Fruit fly (Drosophila melanogaster) whole organism, embryonic: Measurements from ENCODE around the gene CG46387.

Experiments used
- Bteb2 ChIP-seq: fragments of 200-800 bp; sonication (Bioruptor generic); optimal IDR thresholded peaks from 2 replicates; lab custom pipeline; 2016; ENCODE audit warnings: missing biosample characterization, missing genetic modification characterization
- CG10543 ChIP-seq: fragments of 200-800 bp; sonication (Bioruptor generic); optimal IDR thresholded peaks from 3 replicates; lab custom pipeline; 2017; ENCODE audit warnings: missing biosample characterization, mild to moderate bottlenecking, missing genetic modification characterization, moderate library complexity
- CG12104 ChIP-seq: fragments of 200-800 bp; sonication (Bioruptor generic); optimal IDR thresholded peaks from 3 replicates; lab custom pipeline; 2016; ENCODE audit warnings: missing biosample characterization, missing genetic modification characterization
- CG13775 ChIP-seq: fragments of 200-800 bp; sonication (Bioruptor generic); optimal IDR thresholded peaks from 3 replicates; lab custom pipeline; 2017; ENCODE audit warnings: missing biosample characterization, mild to moderate bottlenecking, missing genetic modification characterization
- CG14014 ChIP-seq: fragments of 200-800 bp; sonication (Bioruptor generic); IDR thresholded peaks from 2 replicates; pipeline ENCODE4 v1.3.6; 2022; ENCODE audit warnings: missing biosample characterization, missing genetic modification characterization
- CG1647 ChIP-seq: fragments of 200-800 bp; sonication (Bioruptor generic); optimal IDR thresholded peaks from 3 replicates; lab custom pipeline; 2016; ENCODE audit warnings: missing biosample characterization, missing genetic modification characterization
- CG17359 ChIP-seq: fragments of 200-800 bp; sonication (Bioruptor generic); optimal IDR thresholded peaks from 3 replicates; lab custom pipeline; 2018; ENCODE audit warnings: missing biosample characterization, mild to moderate bottlenecking, missing genetic modification characterization, moderate library complexity
- CG17912 ChIP-seq: fragments of 200-800 bp; sonication (Bioruptor generic); optimal IDR thresholded peaks from 2 replicates; lab custom pipeline; 2018; ENCODE audit warnings: missing biosample characterization, mild to moderate bottlenecking, missing genetic modification characterization
- CG31224 ChIP-seq: fragments of 200-800 bp; sonication (Bioruptor generic); IDR thresholded peaks from 2 replicates; pipeline ENCODE4 v1.3.6; 2022; ENCODE audit warnings: missing biosample characterization, missing genetic modification characterization
- CG32767 ChIP-seq: fragments of 200-800 bp; sonication (Bioruptor generic); IDR thresholded peaks from 2 replicates; pipeline ENCODE4 v1.3.6; 2022; ENCODE audit warnings: missing biosample characterization, missing genetic modification characterization
- CG33557 ChIP-seq: fragments of 200-800 bp; sonication (Bioruptor generic); optimal IDR thresholded peaks from 2 replicates; lab custom pipeline; 2019; ENCODE audit warnings: missing biosample characterization, mild to moderate bottlenecking, missing genetic modification characterization, moderate library complexity
- CG3726 ChIP-seq: fragments of 200-800 bp; sonication (Bioruptor generic); IDR thresholded peaks from 3 replicates; pipeline ENCODE4, ENCODE4 v1.3.6; 2022; ENCODE audit warnings: missing biosample characterization, missing genetic modification characterization
- CG4424 ChIP-seq: fragments of 200-800 bp; sonication (Bioruptor generic); optimal IDR thresholded peaks from 3 replicates; lab custom pipeline; 2016; ENCODE audit warnings: missing biosample characterization, missing genetic modification characterization
- CG4730 ChIP-seq: fragments of 200-800 bp; sonication (Bioruptor generic); IDR thresholded peaks from 2 replicates; pipeline ENCODE4 v1.3.6; 2022; ENCODE audit warnings: missing biosample characterization, missing genetic modification characterization
- CG5953 ChIP-seq: fragments of 200-800 bp; sonication (Bioruptor generic); IDR thresholded peaks from 2 replicates; pipeline ENCODE4 v1.3.6; 2022; ENCODE audit warnings: missing biosample characterization, missing genetic modification characterization
- CG7556 ChIP-seq: fragments of 200-800 bp; sonication (Bioruptor generic); optimal IDR thresholded peaks from 2 replicates; lab custom pipeline; 2017; ENCODE audit warnings: missing biosample characterization, mild to moderate bottlenecking, missing genetic modification characterization
- CG9876 ChIP-seq: fragments of 200-800 bp; sonication (Bioruptor generic); optimal IDR thresholded peaks from 2 replicates; lab custom pipeline; 2016; ENCODE audit warnings: missing biosample characterization, missing genetic modification characterization
- Dref ChIP-seq: fragments of 200-800 bp; sonication (Bioruptor generic); IDR thresholded peaks from 2 replicates; pipeline ENCODE4 v1.3.6; 2022; ENCODE audit warnings: missing biosample characterization, missing genetic modification characterization
- Hey ChIP-seq: fragments of 200-800 bp; sonication (Bioruptor generic); optimal IDR thresholded peaks from 3 replicates; lab custom pipeline; 2018; ENCODE audit warnings: missing biosample characterization, mild to moderate bottlenecking, missing genetic modification characterization
- HmgD ChIP-seq: fragments of 200-800 bp; sonication (Bioruptor generic); optimal IDR thresholded peaks from 3 replicates; lab custom pipeline; 2016; ENCODE audit warnings: missing biosample characterization, missing genetic modification characterization
- Hr3 ChIP-seq: fragments of 200-800 bp; sonication (Bioruptor generic); optimal IDR thresholded peaks from 3 replicates; lab custom pipeline; 2016; ENCODE audit warnings: missing biosample characterization, missing genetic modification characterization
- Lpt ChIP-seq: fragments of >200 bp; optimal IDR thresholded peaks from 2 replicates; lab custom pipeline; 2018; ENCODE audit warnings: missing biosample characterization, missing genetic modification characterization
- MBD-R2 ChIP-seq: fragments of 200-800 bp; sonication (Bioruptor generic); IDR thresholded peaks from 2 replicates; pipeline ENCODE4 v1.3.6; 2022; ENCODE audit warnings: missing biosample characterization, missing genetic modification characterization
- Opbp ChIP-seq: fragments of 200-800 bp; sonication (Bioruptor generic); IDR thresholded peaks from 3 replicates; pipeline ENCODE4 v1.3.6; 2022; ENCODE audit warnings: missing biosample characterization, missing genetic modification characterization; ENCODE audit not compliant: partially characterized antibody
- Optix ChIP-seq: fragments of 200-800 bp; sonication (Bioruptor generic); IDR thresholded peaks from 3 replicates; pipeline ENCODE4 v1.3.6; 2022; ENCODE audit warnings: missing biosample characterization, missing genetic modification characterization
- Pdp1 ChIP-seq, 2 experiments: fragments of 200-800 bp; sonication (Bioruptor generic); optimal IDR thresholded peaks; 3 replicates each; lab custom pipeline; 2016; ENCODE audit warnings: missing biosample characterization in 2 of 2, missing genetic modification characterization in 2 of 2, mild to moderate bottlenecking in 1 of 2, moderate library complexity in 1 of 2
- Poxn ChIP-seq: fragments of 200-800 bp; sonication (Bioruptor generic); IDR thresholded peaks from 2 replicates; pipeline ENCODE4 v1.3.6; 2022; ENCODE audit warnings: missing biosample characterization, missing genetic modification characterization
- Sin3A ChIP-seq: fragments of >200 bp; optimal IDR thresholded peaks from 2 replicates; lab custom pipeline; 2018
- Sox100B ChIP-seq: fragments of 200-800 bp; sonication (Bioruptor generic); optimal IDR thresholded peaks from 3 replicates; lab custom pipeline; 2018; ENCODE audit warnings: missing biosample characterization, mild to moderate bottlenecking, missing genetic modification characterization
- Ssrp ChIP-seq: fragments of 200-800 bp; sonication (Bioruptor generic); optimal IDR thresholded peaks from 2 replicates; lab custom pipeline; 2018; ENCODE audit warnings: missing biosample characterization, mild to moderate bottlenecking, missing genetic modification characterization, moderate library complexity
- Xbp1 ChIP-seq: fragments of 200-800 bp; sonication (Bioruptor generic); optimal IDR thresholded peaks from 3 replicates; lab custom pipeline; 2016; ENCODE audit warnings: missing biosample characterization, mild to moderate bottlenecking, missing genetic modification characterization
- ab ChIP-seq: fragments of 200-800 bp; sonication (Bioruptor generic); optimal IDR thresholded peaks from 2 replicates; lab custom pipeline; 2016; ENCODE audit warnings: missing biosample characterization, missing genetic modification characterization
- ap ChIP-seq: fragments of 200-800 bp; sonication (Bioruptor generic); IDR thresholded peaks from 2 replicates; pipeline ENCODE4 v1.3.6; 2022; ENCODE audit warnings: missing biosample characterization, missing genetic modification characterization
- bcd ChIP-seq: fragments of 200-800 bp; sonication (Bioruptor generic); optimal IDR thresholded peaks from 2 replicates; lab custom pipeline; 2017; ENCODE audit warnings: missing biosample characterization, mild to moderate bottlenecking, missing genetic modification characterization
- btn ChIP-seq: fragments of 200-800 bp; sonication (Bioruptor generic); optimal IDR thresholded peaks from 2 replicates; lab custom pipeline; 2016; ENCODE audit warnings: missing biosample characterization, missing genetic modification characterization
- chn ChIP-seq: fragments of 200-800 bp; sonication (Bioruptor generic); optimal IDR thresholded peaks from 2 replicates; lab custom pipeline; 2016; ENCODE audit warnings: missing biosample characterization, missing genetic modification characterization
- gsb-n ChIP-seq: fragments of 200-800 bp; sonication (Bioruptor generic); optimal IDR thresholded peaks from 3 replicates; lab custom pipeline; 2018; ENCODE audit warnings: missing biosample characterization, mild to moderate bottlenecking, missing genetic modification characterization
- h ChIP-seq: fragments of >200 bp; optimal IDR thresholded peaks from 2 replicates; lab custom pipeline; 2017
- inv ChIP-seq: fragments of 200-800 bp; sonication (Bioruptor generic); IDR thresholded peaks from 2 replicates; pipeline ENCODE4 v1.3.6; 2022; ENCODE audit warnings: missing biosample characterization, missing genetic modification characterization; ENCODE audit not compliant: partially characterized antibody
- jumu ChIP-seq: fragments of 200-800 bp; sonication (Bioruptor generic); optimal IDR thresholded peaks from 3 replicates; lab custom pipeline; 2016; ENCODE audit warnings: missing biosample characterization, missing genetic modification characterization
- lmd ChIP-seq: fragments of 200-800 bp; sonication (Bioruptor generic); IDR thresholded peaks from 2 replicates; pipeline ENCODE4 v1.3.6; 2022; ENCODE audit warnings: missing biosample characterization, missing genetic modification characterization
- ranshi ChIP-seq: fragments of 200-800 bp; sonication (Bioruptor generic); IDR thresholded peaks from 2 replicates; pipeline ENCODE4 v1.3.6; 2022; ENCODE audit warnings: missing biosample characterization, missing genetic modification characterization
- ro ChIP-seq: fragments of 200-800 bp; sonication (Bioruptor generic); IDR thresholded peaks from 2 replicates; pipeline ENCODE4 v1.3.6; 2022; ENCODE audit warnings: missing biosample characterization, missing genetic modification characterization
- scrt ChIP-seq: fragments of 200-800 bp; sonication (Bioruptor generic); optimal IDR thresholded peaks from 2 replicates; lab custom pipeline; 2018; ENCODE audit warnings: missing biosample characterization, mild to moderate bottlenecking, missing genetic modification characterization, moderate library complexity
- sens ChIP-seq: fragments of 200-800 bp; sonication (Bioruptor generic); peaks from one replicate; lab custom pipeline; 2016; ENCODE audit warnings: missing biosample characterization, missing genetic modification characterization
- slbo ChIP-seq: fragments of 200-800 bp; sonication (Bioruptor generic); IDR thresholded peaks from 2 replicates; pipeline ENCODE4 v1.3.6; 2022; ENCODE audit warnings: missing biosample characterization, missing genetic modification characterization
- slp2 ChIP-seq: fragments of 200-800 bp; sonication (Bioruptor generic); optimal IDR thresholded peaks from 2 replicates; lab custom pipeline; 2016; ENCODE audit warnings: missing biosample characterization, missing genetic modification characterization
- so ChIP-seq: fragments of 200-800 bp; sonication (Bioruptor generic); IDR thresholded peaks from 3 replicates; pipeline ENCODE4 v1.3.6; 2022; ENCODE audit warnings: missing biosample characterization, missing genetic modification characterization
- sqz ChIP-seq: fragments of 200-800 bp; sonication (Bioruptor generic); optimal IDR thresholded peaks from 3 replicates; lab custom pipeline; 2018; ENCODE audit warnings: missing biosample characterization, mild to moderate bottlenecking, missing genetic modification characterization
- trem ChIP-seq: fragments of 200-800 bp; optimal IDR thresholded peaks from 3 replicates; lab custom pipeline; 2019; ENCODE audit warnings: missing biosample characterization, mild to moderate bottlenecking, missing genetic modification characterization, moderate library complexity
- wor ChIP-seq: fragments of 200-800 bp; sonication (Bioruptor generic); IDR thresholded peaks from 2 replicates; pipeline ENCODE4 v1.3.6; 2022; ENCODE audit warnings: missing biosample characterization, missing genetic modification characterization
- zf30C ChIP-seq: fragments of 200-800 bp; sonication (Bioruptor generic); optimal IDR thresholded peaks from 3 replicates; lab custom pipeline; 2018; ENCODE audit warnings: missing biosample characterization, mild to moderate bottlenecking, missing genetic modification characterization

Gene CG46387

DNA sequence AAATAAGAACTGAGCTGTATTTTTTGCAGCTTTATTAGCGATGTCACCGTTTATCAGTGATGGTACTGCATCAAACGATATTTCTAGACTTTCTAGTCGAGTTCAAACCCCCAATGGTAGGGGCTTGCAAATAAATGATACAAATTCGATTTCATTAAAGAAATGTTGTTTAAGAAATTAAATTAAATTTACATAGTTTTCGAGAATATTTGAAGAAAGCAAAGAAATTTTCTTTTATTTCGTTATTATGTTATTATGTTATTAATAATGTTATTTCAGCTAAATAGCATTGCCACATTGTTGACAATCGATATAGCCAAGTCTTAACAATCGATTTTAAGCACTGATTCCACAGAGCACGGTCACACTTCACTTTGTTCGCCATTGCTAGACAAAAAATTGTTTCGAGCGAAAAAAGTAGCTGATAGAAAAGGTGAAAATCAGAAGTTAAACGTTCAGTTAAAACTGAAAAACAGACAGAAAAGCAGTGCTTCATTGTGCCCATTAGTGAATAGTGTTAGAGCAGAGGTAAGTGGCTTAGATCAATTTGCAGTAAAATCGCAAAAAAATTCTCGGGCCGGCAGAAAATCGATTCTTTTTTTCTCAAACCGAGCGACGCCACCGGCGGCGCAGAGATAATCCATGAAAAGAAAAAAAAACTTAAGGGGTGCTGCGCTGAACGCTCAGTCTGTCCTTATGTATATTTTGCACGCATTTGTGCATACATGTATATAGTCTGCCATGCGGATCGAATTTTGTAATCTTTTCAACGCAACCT lies 34.0 kb upstream of the CG46387 start, which contains the start of the genes iPLA2-VIA and Ciz1 (continued):
- peak; percentile 48 for TF ChIP-seq Xbp1 (GFP tag; lab: Kevin White, UChicago)
- TF ChIP-seq CG13775 (GFP tag; lab: Kevin White, UChicago), result no peak
- no peak for TF ChIP-seq CG10543
- TF ChIP-seq Poxn, result no peak
- no peak for TF ChIP-seq chn (GFP tag; lab: Kevin White, UChicago)
- TF ChIP-seq btn, result no peak
- no peak for TF ChIP-seq slp2 (GFP tag; lab: Kevin White, UChicago)
- TF ChIP-seq Hey (tag; lab: Kevin White, UChicago), result no peak
- TF ChIP-seq sqz (GFP tag; lab: Kevin White, UChicago), result peak; percentile 84
- TF ChIP-seq CG7556, result no peak
- TF ChIP-seq trem (tag; lab: Kevin White, UChicago), result peak; percentile 83
- no peak for TF ChIP-seq Bteb2 (GFP tag; lab: Kevin White, UChicago)
- TF ChIP-seq so (GFP tag; lab: Robert Waterston, UW), result no peak
- no peak for TF ChIP-seq Sox100B (GFP tag; lab: Kevin White, UChicago)
- no peak for TF ChIP-seq Lpt (GFP tag; lab: Kevin White, UChicago)
- TF ChIP-seq jumu (GFP tag; lab: Kevin White, UChicago), result no peak
- peak; percentile 71 for TF ChIP-seq Dref
- TF ChIP-seq HmgD (GFP tag; lab: Kevin White, UChicago), result no peak
- TF ChIP-seq slbo (GFP tag; lab: Robert Waterston, UW), result peak; percentile 52; the same call in 1 of the 2 replicates
- TF ChIP-seq MBD-R2 (GFP tag; lab: Robert Waterston, UW), result peak; percentile 53
- TF ChIP-seq CG33557 (GFP tag; lab: Kevin White, UChicago), result no peak
- TF ChIP-seq CG14014 (GFP tag; lab: Robert Waterston, UW), result no peak
- TF ChIP-seq CG3726 (GFP tag; lab: Robert Waterston, UW), result no peak
- TF ChIP-seq wor (GFP tag; lab: Robert Waterston, UW), result no peak
- peak; percentile 70; the same call in 2 of the 3 replicates for TF ChIP-seq Opbp (GFP tag; lab: Robert Waterston, UW)
- TF ChIP-seq CG5953 (GFP tag; lab: Robert Waterston, UW), result no peak
- TF ChIP-seq CG12104 (GFP tag; lab: Kevin White, UChicago), result no peak
- TF ChIP-seq CG31224, result no peak
- peak in 1 of 2 experiments; percentile 39 for TF ChIP-seq Pdp1 (GFP tag; optimal IDR thresholded peaks at IDR 0.05; lab: Kevin White, UChicago)
- TF ChIP-seq Hr3, result peak; percentile 14
- no peak for TF ChIP-seq ro (GFP tag; lab: Robert Waterston, UW)
- TF ChIP-seq ab (GFP tag; lab: Kevin White, UChicago), result no peak
- TF ChIP-seq CG9876 (GFP tag; lab: Kevin White, UChicago), result no peak
- no peak for TF ChIP-seq Ssrp (tag; lab: Kevin White, UChicago)
- peak; percentile 32 for TF ChIP-seq CG4424 (GFP tag; lab: Kevin White, UChicago)
- no peak for TF ChIP-seq bcd (GFP tag; lab: Kevin White, UChicago)
- peak; percentile 77 for TF ChIP-seq sens (GFP tag; lab: Kevin White, UChicago)
- no peak for TF ChIP-seq CG4730 (GFP tag; lab: Robert Waterston, UW)
- no peak for TF ChIP-seq scrt (GFP tag; lab: Kevin White, UChicago)
- no peak for TF ChIP-seq zf30C (GFP tag; lab: Kevin White, UChicago)
- TF ChIP-seq gsb-n (tag; lab: Kevin White, UChicago), result no peak
- no peak for TF ChIP-seq CG32767 (GFP tag; lab: Robert Waterston, UW)
- peak; percentile 72 for TF ChIP-seq inv (GFP tag; lab: Robert Waterston, UW)
- TF ChIP-seq Optix (GFP tag; lab: Robert Waterston, UW), result no peak
- no peak for TF ChIP-seq CG17359 (tag; lab: Kevin White, UChicago)
- TF ChIP-seq Sin3A (lab: Kevin White, UChicago), result peak; percentile 93
- no peak for TF ChIP-seq h
- TF ChIP-seq ranshi, result no peak
- TF ChIP-seq CG17912 (GFP tag; lab: Kevin White, UChicago), result no peak
- TF ChIP-seq CG1647 (GFP tag; lab: Kevin White, UChicago), result peak; percentile 16
- TF ChIP-seq ap, result no peak
- TF ChIP-seq lmd (GFP tag; lab: Robert Waterston, UW), result no peak
